Fruit fly (Drosophila melanogaster) Kc167 (cell line): ENCODE results near the gene Oseg1.

ENCODE experiments used
- Myc ChIP-seq: fragments of >200 bp; optimal IDR thresholded peaks from 2 replicates; lab custom pipeline; 2017; ENCODE audit warnings: missing external identifiers
- Sin3A ChIP-seq: fragments of >200 bp; optimal IDR thresholded peaks from 2 replicates; lab custom pipeline; 2018; ENCODE audit warnings: missing external identifiers
- h ChIP-seq: fragments of >200 bp; optimal IDR thresholded peaks from 3 replicates; lab custom pipeline; 2018; ENCODE audit warnings: missing external identifiers
- insv ChIP-seq: fragments of >200 bp; optimal IDR thresholded peaks from 3 replicates; lab custom pipeline; 2018; ENCODE audit warnings: missing external identifiers
- psq ChIP-seq: fragments of >200 bp; optimal IDR thresholded peaks from 2 replicates; lab custom pipeline; 2017; ENCODE audit warnings: missing external identifiers
- ttk ChIP-seq: sonication (Bioruptor generic); optimal IDR thresholded peaks from 2 replicates; lab custom pipeline; 2017; ENCODE audit warnings: missing external identifiers

Gene Oseg1

dm6 chr3L:8398763-8399445 is 13.7 kb downstream of the Oseg1 start:
- TF ChIP-seq psq (lab: Kevin White, UChicago) (no peak), ttk (no peak), h (lab: Kevin White, UChicago) (no peak), Myc (lab: Kevin White, UChicago) (no peak), Sin3A (lab: Kevin White, UChicago) (no peak), insv (lab: Kevin White, UChicago) (no peak)

- TF ChIP-seq Myc (lab: Kevin White, UChicago) (no peak), psq (lab: Kevin White, UChicago) (no peak), Sin3A (lab: Kevin White, UChicago) (no peak), insv (lab: Kevin White, UChicago) (no peak), ttk (no peak), h (lab: Kevin White, UChicago) (no peak)
Observed at dm6 chr3L:8396187-8396586, 16.4 kb downstream of the Oseg1 start.

- TF ChIP-seq h (lab: Kevin White, UChicago) (no peak), Myc (lab: Kevin White, UChicago) (no peak), ttk (no peak), insv (lab: Kevin White, UChicago) (no peak), psq (lab: Kevin White, UChicago) (no peak), Sin3A (lab: Kevin White, UChicago) (no peak)
Observed at dm6 chr3L:8395630-8396168, 16.9 kb downstream of the Oseg1 start, which contains the start of gene CG7120. Gene CG7120 (plus strand): TSS chr3L:8396000.

- no peak for TF ChIP-seq psq (lab: Kevin White, UChicago)
- no peak for TF ChIP-seq ttk
Observed at dm6 chr3L:8394944-8395343, 17.7 kb downstream of the Oseg1 start.

- TF ChIP-seq ttk (no peak), h (lab: Kevin White, UChicago) (no peak), insv (lab: Kevin White, UChicago) (no peak), Myc (lab: Kevin White, UChicago) (no peak), psq (lab: Kevin White, UChicago) (no peak), Sin3A (lab: Kevin White, UChicago) (no peak)
Observed at dm6 chr3L:8394132-8394531, 18.5 kb downstream of the Oseg1 start.

- TF ChIP-seq Sin3A (lab: Kevin White, UChicago) = no peak
- TF ChIP-seq ttk = no peak
- no peak for TF ChIP-seq psq (lab: Kevin White, UChicago)
- TF ChIP-seq Myc (lab: Kevin White, UChicago) = no peak
- no peak for TF ChIP-seq h (lab: Kevin White, UChicago)
- no peak for TF ChIP-seq insv (lab: Kevin White, UChicago)
Observed at dm6 chr3L:8393549-8393948, 19.1 kb downstream of the Oseg1 start, which contains the start of gene Jon66Cii. Gene Jon66Cii (minus strand): TSS chr3L:8393649.

dm6 chr3L:8391240-8391639 is 21.4 kb downstream of the Oseg1 start, which contains the start of gene Jon66Ci:
Gene Jon66Ci (plus strand): TSS chr3L:8391540.
- no peak for TF ChIP-seq insv (lab: Kevin White, UChicago)
- no peak for TF ChIP-seq Sin3A (lab: Kevin White, UChicago)
- TF ChIP-seq h (lab: Kevin White, UChicago) = no peak
- TF ChIP-seq psq (lab: Kevin White, UChicago) = no peak
- TF ChIP-seq ttk = no peak
- TF ChIP-seq Myc (lab: Kevin White, UChicago) = no peak

dm6 chr3L:8385055-8385454 is 27.6 kb downstream of the Oseg1 start:
- TF ChIP-seq h (lab: Kevin White, UChicago) (no peak), Myc (lab: Kevin White, UChicago) (no peak), Sin3A (lab: Kevin White, UChicago) (no peak), psq (lab: Kevin White, UChicago) (no peak), ttk (no peak)

- TF ChIP-seq ttk = no peak
- no peak for TF ChIP-seq insv (lab: Kevin White, UChicago)
- TF ChIP-seq psq (lab: Kevin White, UChicago) = no peak
- no peak for TF ChIP-seq Myc (lab: Kevin White, UChicago)
- TF ChIP-seq h (lab: Kevin White, UChicago) = no peak
Observed at dm6 chr3L:8383968-8384367, 28.7 kb downstream of the Oseg1 start.

dm6 chr3L:8379161-8379560 is 33.5 kb downstream of the Oseg1 start:
- TF ChIP-seq Myc (lab: Kevin White, UChicago) (no peak), insv (lab: Kevin White, UChicago) (no peak)

- TF ChIP-seq insv (lab: Kevin White, UChicago) (no peak), ttk (no peak), psq (lab: Kevin White, UChicago) (no peak), Myc (lab: Kevin White, UChicago) (no peak), Sin3A (lab: Kevin White, UChicago) (no peak), h (lab: Kevin White, UChicago) (no peak)
Observed at dm6 chr3L:8374107-8374506, 38.5 kb downstream of the Oseg1 start.

- no peak for TF ChIP-seq h (lab: Kevin White, UChicago)
- no peak for TF ChIP-seq Myc (lab: Kevin White, UChicago)
- no peak for TF ChIP-seq Sin3A (lab: Kevin White, UChicago)
- no peak for TF ChIP-seq psq (lab: Kevin White, UChicago)
- TF ChIP-seq ttk = no peak
- TF ChIP-seq insv (lab: Kevin White, UChicago) = no peak
Observed at dm6 chr3L:8372035-8372434, 40.6 kb downstream of the Oseg1 start, which contains the start of gene ImpE1. Gene ImpE1 (plus strand): TSS chr3L:8372405.
